Worm (Caenorhabditis elegans) whole organism, young adult: ENCODE results near the gene srv-26.

Experiments
- gei-17 ChIP-seq: fragments of 200-800 bp; sonication (Bioruptor generic); optimal IDR thresholded peaks from 2 replicates; lab custom pipeline; 2018; ENCODE audit warnings: mild to moderate bottlenecking, missing genetic modification characterization, missing compliant biosample characterization
- him-1 ChIP-seq: sonication (generic microtip); optimal IDR thresholded peaks from 2 replicates; lab custom pipeline; 2016; ENCODE audit warnings: missing genotype, missing genetic modification reagents, missing genetic modification characterization, missing compliant biosample characterization
- lin-35 ChIP-seq, 3 experiments: fragments of 150-350 bp in 2 of 3; sonication (generic microtip) in 1 of 3; optimal IDR thresholded peaks; 2 replicates each; lab custom pipeline; 2014 to 2018; ENCODE audit warnings: missing biosample characterization in 3 of 3, missing genetic modification characterization in 3 of 3, missing genetic modification reagents in 3 of 3
- nfya-1 ChIP-seq: sonication (generic microtip); optimal IDR thresholded peaks from 2 replicates; lab custom pipeline; 2017; ENCODE audit warnings: antibody characterized with exemption, missing compliant biosample characterization, missing genetic modification characterization, borderline replicate concordance; ENCODE audit not compliant: insufficient read depth
- sea-2 ChIP-seq: fragments of 200-800 bp; sonication (Bioruptor generic); IDR thresholded peaks from 2 replicates; pipeline ENCODE4 v1.3.6; 2022; ENCODE audit warnings: missing genetic modification characterization, missing compliant biosample characterization
- snpc-4 ChIP-seq, 5 experiments: fragments of 150-350 bp in 1 of 5; sonication (generic microtip) in 4 of 5; optimal IDR thresholded peaks; 2 replicates each; lab custom pipeline; 2014 to 2018; ENCODE audit warnings: missing genetic modification characterization in 5 of 5, missing biosample characterization in 3 of 5, antibody characterized with exemption in 2 of 5, mild to moderate bottlenecking in 2 of 5, missing compliant biosample characterization in 2 of 5, missing genotype in 2 of 5, moderate library complexity in 2 of 5, missing genetic modification reagents in 1 of 5
- unc-130 ChIP-seq: sonication (generic microtip); optimal IDR thresholded peaks from 2 replicates; lab custom pipeline; 2016; ENCODE audit warnings: missing genetic modification reagents, missing genetic modification characterization, missing compliant biosample characterization
- unc-62 ChIP-seq: fragments of 150-350 bp; optimal IDR thresholded peaks from 2 replicates; lab custom pipeline; 2014; ENCODE audit warnings: missing biosample characterization, missing genetic modification reagents, missing genetic modification characterization

DNA sequence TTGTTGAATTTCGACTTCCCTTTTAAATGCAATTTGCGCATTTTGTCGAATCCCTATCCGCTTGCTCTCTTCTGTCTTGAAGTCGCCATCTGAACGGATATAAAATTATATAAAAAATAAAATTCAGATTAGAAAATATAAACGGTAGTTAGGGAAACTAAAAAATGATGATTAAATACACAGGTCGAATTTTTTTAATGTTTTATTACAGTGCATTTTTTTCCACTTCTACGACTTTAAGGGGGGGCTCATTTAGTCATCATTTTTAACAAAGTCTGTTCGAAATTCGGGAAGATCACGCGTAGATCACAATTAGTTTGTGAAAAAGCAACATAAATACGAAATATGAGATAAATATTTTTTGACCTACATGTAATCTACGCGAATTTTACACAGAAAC, 41.2 kb upstream of the srv-26 start, which contains the start of gene Y73B6BL.14:
- no peak for TF ChIP-seq unc-62
- TF ChIP-seq gei-17 = no peak
- no peak for TF ChIP-seq nfya-1 (tag; lab: Kevin White, UChicago)
- no peak for TF ChIP-seq sea-2 (GFP tag; lab: Robert Waterston, UW)
- TF ChIP-seq unc-130 (GFP tag; lab: Kevin White, UChicago) = no peak
- TF ChIP-seq snpc-4 (GFP tag; optimal IDR thresholded peaks at IDR 0.05; lab: Kevin White, UChicago) = no peak
- TF ChIP-seq snpc-4 (tag; optimal IDR thresholded peaks at IDR 0.05; lab: Kevin White, UChicago) = no peak
- TF ChIP-seq lin-35 (GFP tag; optimal IDR thresholded peaks at IDR 0.05; lab: Kevin White, UChicago) = no peak
- no peak for TF ChIP-seq him-1 (tag; lab: Kevin White, UChicago)
